Fruit fly (Drosophila melanogaster) whole organism, embryonic: ENCODE measurements around the gene Sse.

Experiments used
- Ada2b ChIP-seq: fragments of 200-800 bp; sonication (Bioruptor generic); IDR thresholded peaks from 2 replicates; pipeline ENCODE4 v1.3.6; 2022; ENCODE audit warnings: missing biosample characterization, missing genetic modification characterization
- Atf3 ChIP-seq: fragments of 200-800 bp; sonication (Bioruptor generic); optimal IDR thresholded peaks from 3 replicates; lab custom pipeline; 2016; ENCODE audit warnings: missing biosample characterization, missing genetic modification characterization
- C15 ChIP-seq: fragments of 200-800 bp; sonication (Bioruptor generic); IDR thresholded peaks from 3 replicates; pipeline ENCODE4 v1.3.6; 2022; ENCODE audit warnings: missing biosample characterization, missing genetic modification characterization
- CG10209 ChIP-seq: fragments of 200-800 bp; sonication (Bioruptor generic); optimal IDR thresholded peaks from 3 replicates; lab custom pipeline; 2017; ENCODE audit warnings: missing biosample characterization, mild to moderate bottlenecking, missing genetic modification characterization, missing genetic modification reagents
- CG11696 ChIP-seq: fragments of 200-800 bp; sonication (Bioruptor generic); IDR thresholded peaks from 2 replicates; pipeline ENCODE4 v1.3.6; 2022; ENCODE audit warnings: missing biosample characterization, missing genetic modification characterization
- CG12236 ChIP-seq: fragments of 200-800 bp; sonication (Bioruptor generic); optimal IDR thresholded peaks from 2 replicates; lab custom pipeline; 2016; ENCODE audit warnings: missing biosample characterization, missing genetic modification characterization
- CG13296 ChIP-seq: fragments of 200-800 bp; sonication (Bioruptor generic); optimal IDR thresholded peaks from 3 replicates; lab custom pipeline; 2018; ENCODE audit warnings: missing biosample characterization, mild to moderate bottlenecking, missing genetic modification characterization
- CG14050 ChIP-seq: fragments of 200-800 bp; sonication (Bioruptor generic); IDR thresholded peaks from 3 replicates; pipeline ENCODE4 v1.3.6; 2022; ENCODE audit warnings: missing biosample characterization, missing genetic modification characterization
- CG16863 ChIP-seq: fragments of 200-800 bp; sonication (Bioruptor generic); optimal IDR thresholded peaks from 3 replicates; lab custom pipeline; 2016; ENCODE audit warnings: missing biosample characterization, missing genetic modification characterization
- CG17328 ChIP-seq: fragments of 200-800 bp; sonication (Bioruptor generic); IDR thresholded peaks from 2 replicates; pipeline ENCODE4 v1.3.6; 2022; ENCODE audit warnings: missing biosample characterization, missing genetic modification characterization
- CG18619 ChIP-seq: fragments of 200-800 bp; sonication (Bioruptor generic); optimal IDR thresholded peaks from 3 replicates; lab custom pipeline; 2017; ENCODE audit warnings: missing biosample characterization, mild to moderate bottlenecking, missing genetic modification characterization
- CG2129 ChIP-seq: fragments of 200-800 bp; sonication (Bioruptor generic); IDR thresholded peaks from 2 replicates; pipeline ENCODE4 v1.3.6; 2022; ENCODE audit warnings: missing biosample characterization, missing genetic modification characterization; ENCODE audit not compliant: partially characterized antibody
- CG2678 ChIP-seq: fragments of 200-800 bp; sonication (Bioruptor generic); optimal IDR thresholded peaks from 3 replicates; lab custom pipeline; 2019; ENCODE audit warnings: missing biosample characterization, mild to moderate bottlenecking, missing genetic modification characterization, moderate library complexity
- CG2889 ChIP-seq: fragments of 200-800 bp; sonication (Bioruptor generic); IDR thresholded peaks from 3 replicates; pipeline ENCODE4 v1.3.6; 2022; ENCODE audit warnings: missing biosample characterization, missing genetic modification characterization
- CG32532 ChIP-seq: fragments of 200-800 bp; sonication (Bioruptor generic); IDR thresholded peaks from 2 replicates; pipeline ENCODE4 v1.3.6; 2022; ENCODE audit warnings: missing biosample characterization, missing genetic modification characterization
- CG33213 ChIP-seq: fragments of 200-800 bp; sonication (Bioruptor generic); optimal IDR thresholded peaks from 3 replicates; lab custom pipeline; 2016; ENCODE audit warnings: missing biosample characterization, missing genetic modification characterization
- CG42726 ChIP-seq: fragments of 200-800 bp; sonication (Bioruptor generic); IDR thresholded peaks from 2 replicates; pipeline ENCODE4 v1.3.6; 2022; ENCODE audit warnings: missing biosample characterization, missing genetic modification characterization; ENCODE audit not compliant: partially characterized antibody
- CG6175 ChIP-seq: fragments of 200-800 bp; sonication (Bioruptor generic); IDR thresholded peaks from 3 replicates; pipeline ENCODE4 v1.3.6; 2022; ENCODE audit warnings: missing biosample characterization, missing genetic modification characterization
- CG6689 ChIP-seq: fragments of 200-800 bp; sonication (Bioruptor generic); IDR thresholded peaks from 2 replicates; pipeline ENCODE4 v1.3.6; 2022; ENCODE audit warnings: missing biosample characterization, missing genetic modification characterization
- CG7357 ChIP-seq: fragments of 200-800 bp; sonication (Bioruptor generic); IDR thresholded peaks from 3 replicates; pipeline ENCODE4 v1.3.6; 2022; ENCODE audit warnings: missing biosample characterization, missing genetic modification characterization
- CG8089 ChIP-seq: fragments of 200-800 bp; sonication (Bioruptor generic); optimal IDR thresholded peaks from 3 replicates; lab custom pipeline; 2016; ENCODE audit warnings: missing biosample characterization, missing genetic modification characterization
- CG8478 ChIP-seq: fragments of >200 bp; optimal IDR thresholded peaks from 2 replicates; lab custom pipeline; 2018
- CG9215 ChIP-seq: fragments of 200-800 bp; sonication (Bioruptor generic); IDR thresholded peaks from 2 replicates; pipeline ENCODE4 v1.3.6; 2022; ENCODE audit warnings: missing biosample characterization, missing genetic modification characterization
- D19A ChIP-seq: fragments of 200-800 bp; optimal IDR thresholded peaks from 3 replicates; lab custom pipeline; 2019; ENCODE audit warnings: missing biosample characterization, mild to moderate bottlenecking, missing genetic modification characterization, moderate library complexity
- Dll ChIP-seq: fragments of 200-800 bp; sonication (Bioruptor generic); IDR thresholded peaks from 4 replicates; pipeline ENCODE4 v1.3.6; 2022; ENCODE audit warnings: missing biosample characterization, missing genetic modification characterization; ENCODE audit not compliant: partially characterized antibody
- Fer1 ChIP-seq: fragments of 200-800 bp; sonication (Bioruptor generic); optimal IDR thresholded peaks from 2 replicates; lab custom pipeline; 2017; ENCODE audit warnings: missing biosample characterization, mild to moderate bottlenecking, missing genetic modification characterization
- Gsc ChIP-seq: fragments of 200-800 bp; sonication (Bioruptor generic); IDR thresholded peaks from 2 replicates; pipeline ENCODE4 v1.3.6; 2022; ENCODE audit warnings: missing biosample characterization, missing genetic modification characterization
- Gug ChIP-seq: fragments of 200-800 bp; sonication (Bioruptor generic); IDR thresholded peaks from 4 replicates; pipeline ENCODE4 v1.3.6; 2022; ENCODE audit warnings: missing biosample characterization, missing genetic modification characterization
- Taf1 ChIP-seq: fragments of 200-800 bp; sonication (Bioruptor generic); IDR thresholded peaks from 2 replicates; pipeline ENCODE4 v1.3.6; 2022; ENCODE audit warnings: missing biosample characterization, missing genetic modification characterization
- bcd ChIP-seq: fragments of 200-800 bp; sonication (Bioruptor generic); optimal IDR thresholded peaks from 2 replicates; lab custom pipeline; 2017; ENCODE audit warnings: missing biosample characterization, mild to moderate bottlenecking, missing genetic modification characterization
- bigmax ChIP-seq: fragments of 200-800 bp; sonication (Bioruptor generic); optimal IDR thresholded peaks from 2 replicates; lab custom pipeline; 2018; ENCODE audit warnings: missing biosample characterization, mild to moderate bottlenecking, missing genetic modification characterization
- chn ChIP-seq: fragments of 200-800 bp; sonication (Bioruptor generic); optimal IDR thresholded peaks from 2 replicates; lab custom pipeline; 2016; ENCODE audit warnings: missing biosample characterization, missing genetic modification characterization
- cwo ChIP-seq: fragments of 200-800 bp; sonication (Bioruptor generic); optimal IDR thresholded peaks from 3 replicates; lab custom pipeline; 2017; ENCODE audit warnings: missing biosample characterization, missing genetic modification characterization, mild to moderate bottlenecking, moderate library complexity, missing genetic modification reagents
- dati ChIP-seq: fragments of 200-800 bp; sonication (Bioruptor generic); IDR thresholded peaks from 2 replicates; pipeline ENCODE4 v1.3.6; 2022; ENCODE audit warnings: missing biosample characterization, missing genetic modification characterization
- emc ChIP-seq: fragments of 200-800 bp; sonication (Bioruptor generic); optimal IDR thresholded peaks from 2 replicates; lab custom pipeline; 2016; ENCODE audit warnings: missing biosample characterization, missing genetic modification characterization
- gcm2 ChIP-seq: fragments of 200-800 bp; sonication (Bioruptor generic); optimal IDR thresholded peaks from 2 replicates; lab custom pipeline; 2016; ENCODE audit warnings: missing biosample characterization, missing genetic modification characterization
- gem ChIP-seq: fragments of 200-800 bp; sonication (Bioruptor generic); optimal IDR thresholded peaks from 2 replicates; lab custom pipeline; 2019; ENCODE audit warnings: missing biosample characterization, mild to moderate bottlenecking, missing genetic modification characterization, moderate library complexity
- gfzf ChIP-seq: fragments of 200-800 bp; sonication (Bioruptor generic); optimal IDR thresholded peaks from 2 replicates; lab custom pipeline; 2016; ENCODE audit warnings: missing biosample characterization, mild to moderate bottlenecking, missing genetic modification characterization, moderate library complexity
- h ChIP-seq: fragments of >200 bp; optimal IDR thresholded peaks from 2 replicates; lab custom pipeline; 2017
- inv ChIP-seq: fragments of 200-800 bp; sonication (Bioruptor generic); IDR thresholded peaks from 2 replicates; pipeline ENCODE4 v1.3.6; 2022; ENCODE audit warnings: missing biosample characterization, missing genetic modification characterization; ENCODE audit not compliant: partially characterized antibody
- klu ChIP-seq: fragments of 200-800 bp; sonication (Bioruptor generic); IDR thresholded peaks from 2 replicates; pipeline ENCODE4 v1.3.6; 2022; ENCODE audit warnings: missing biosample characterization, missing genetic modification characterization
- kni ChIP-seq: fragments of 200-800 bp; sonication (Bioruptor generic); optimal IDR thresholded peaks from 3 replicates; lab custom pipeline; 2017; ENCODE audit warnings: mild to moderate bottlenecking, missing biosample characterization, missing genetic modification reagents, missing genetic modification characterization
- oc ChIP-seq: fragments of 200-800 bp; sonication (Bioruptor generic); optimal IDR thresholded peaks from 2 replicates; lab custom pipeline; 2018; ENCODE audit warnings: missing biosample characterization, mild to moderate bottlenecking, missing genetic modification characterization, moderate library complexity
- peb ChIP-seq: fragments of 200-800 bp; sonication (Bioruptor generic); IDR thresholded peaks from 2 replicates; pipeline ENCODE4 v1.3.6; 2022; ENCODE audit warnings: missing biosample characterization, missing genetic modification characterization
- pfk ChIP-seq: fragments of 200-800 bp; sonication (Bioruptor generic); optimal IDR thresholded peaks from 2 replicates; lab custom pipeline; 2018; ENCODE audit warnings: missing biosample characterization, mild to moderate bottlenecking, missing genetic modification characterization, moderate library complexity
- pnt ChIP-seq: fragments of 200-800 bp; sonication (Bioruptor generic); optimal IDR thresholded peaks from 3 replicates; lab custom pipeline; 2016; ENCODE audit warnings: missing biosample characterization, missing genetic modification characterization
- row ChIP-seq: fragments of 200-800 bp; sonication (Bioruptor generic); IDR thresholded peaks from 3 replicates; pipeline ENCODE4 v1.3.6; 2022; ENCODE audit warnings: missing biosample characterization, missing genetic modification characterization
- salm ChIP-seq: fragments of 200-800 bp; sonication (Bioruptor generic); optimal IDR thresholded peaks from 2 replicates; lab custom pipeline; 2018; ENCODE audit warnings: missing biosample characterization, mild to moderate bottlenecking, missing genetic modification characterization
- sd ChIP-seq: fragments of 200-800 bp; sonication (Bioruptor generic); optimal IDR thresholded peaks from 3 replicates; lab custom pipeline; 2018; ENCODE audit warnings: missing biosample characterization, mild to moderate bottlenecking, missing genetic modification characterization, moderate library complexity
- sqz ChIP-seq: fragments of 200-800 bp; sonication (Bioruptor generic); optimal IDR thresholded peaks from 3 replicates; lab custom pipeline; 2018; ENCODE audit warnings: missing biosample characterization, mild to moderate bottlenecking, missing genetic modification characterization
- stc ChIP-seq: fragments of 200-800 bp; sonication (Bioruptor generic); IDR thresholded peaks from 2 replicates; pipeline ENCODE4 v1.3.6; 2022; ENCODE audit warnings: missing biosample characterization, missing genetic modification characterization
- wor ChIP-seq: fragments of 200-800 bp; sonication (Bioruptor generic); IDR thresholded peaks from 2 replicates; pipeline ENCODE4 v1.3.6; 2022; ENCODE audit warnings: missing biosample characterization, missing genetic modification characterization
- z ChIP-seq: fragments of 200-800 bp; sonication (Bioruptor generic); IDR thresholded peaks from 3 replicates; pipeline ENCODE4 v1.3.6; 2022; ENCODE audit warnings: missing biosample characterization, missing genetic modification characterization

Gene Sse

dm6 chr3L:5630176-5630583 lies 31.9 kb downstream of the Sse start (continued):
- TF ChIP-seq CG2889 (GFP tag; lab: Robert Waterston, UW) (no peak), CG32532 (GFP tag; lab: Robert Waterston, UW) (no peak), CG42726 (GFP tag; lab: Robert Waterston, UW) (no peak), gcm2 (no peak), bcd (GFP tag; lab: Kevin White, UChicago) (peak; percentile 45), CG8478 (lab: Kevin White, UChicago) (no peak), CG2678 (tag; lab: Kevin White, UChicago) (peak; percentile 83), bigmax (GFP tag; lab: Kevin White, UChicago) (no peak), row (GFP tag; lab: Robert Waterston, UW) (peak; percentile 41; the same call in 2 of the 3 replicates), CG2129 (GFP tag; lab: Robert Waterston, UW) (no peak), gfzf (GFP tag; lab: Kevin White, UChicago) (no peak), h (lab: Kevin White, UChicago) (no peak), CG12236 (GFP tag; lab: Kevin White, UChicago) (no peak), CG10209 (no peak), peb (GFP tag; lab: Robert Waterston, UW) (no peak), klu (GFP tag; lab: Robert Waterston, UW) (no peak)
- TF ChIP-seq, all 482 proteins: peak for 51

dm6 chr3L:5627816-5628215 lies 34.2 kb downstream of the Sse start:
- TF ChIP-seq sd (tag; lab: Kevin White, UChicago) (no peak), CG16863 (no peak), salm (tag; lab: Kevin White, UChicago) (no peak), pfk (no peak), Taf1 (no peak), CG14050 (no peak), sqz (GFP tag; lab: Kevin White, UChicago) (peak; percentile 42), Gug (GFP tag; lab: Robert Waterston, UW) (no peak), Dll (GFP tag; lab: Robert Waterston, UW) (no peak), Atf3 (GFP tag; lab: Kevin White, UChicago) (no peak), chn (GFP tag; lab: Kevin White, UChicago) (no peak), pnt (GFP tag; lab: Kevin White, UChicago) (no peak), CG9215 (GFP tag; lab: Robert Waterston, UW) (no peak), inv (GFP tag; lab: Robert Waterston, UW) (no peak), stc (no peak), CG6689 (GFP tag; lab: Robert Waterston, UW) (no peak), CG13296 (GFP tag; lab: Kevin White, UChicago) (no peak), kni (GFP tag; lab: Kevin White, UChicago) (peak; percentile 89), CG33213 (GFP tag; lab: Kevin White, UChicago) (no peak), C15 (GFP tag; lab: Robert Waterston, UW) (no peak), CG11696 (GFP tag; lab: Robert Waterston, UW) (no peak), CG17328 (GFP tag; lab: Robert Waterston, UW) (no peak), Ada2b (GFP tag; lab: Robert Waterston, UW) (no peak), CG8089 (GFP tag; lab: Kevin White, UChicago) (no peak), CG7357 (GFP tag; lab: Robert Waterston, UW) (no peak), D19A (tag; lab: Kevin White, UChicago) (no peak), Fer1 (GFP tag; lab: Kevin White, UChicago) (no peak), wor (no peak), Gsc (GFP tag; lab: Robert Waterston, UW) (no peak), emc (no peak), gem (tag; lab: Kevin White, UChicago) (no peak), CG6175 (GFP tag; lab: Robert Waterston, UW) (no peak), oc (no peak), cwo (GFP tag; lab: Kevin White, UChicago) (no peak), CG18619 (GFP tag; lab: Kevin White, UChicago) (no peak), z (no peak), dati (GFP tag; lab: Robert Waterston, UW) (no peak)
